Worm (Caenorhabditis elegans) whole organism, late embryonic: Measurements from ENCODE around the gene T08D10.5.

Experiments
- Y22D7AL.16 ChIP-seq: sonication (generic microtip); optimal IDR thresholded peaks from 2 replicates; lab custom pipeline; 2016; ENCODE audit warnings: missing genetic modification characterization, missing compliant biosample characterization
- ama-1 ChIP-seq: fragments of 150-350 bp; optimal IDR thresholded peaks from 2 replicates; lab custom pipeline; 2014
- ceh-18 ChIP-seq: sonication (generic microtip); optimal IDR thresholded peaks from 2 replicates; lab custom pipeline; 2016; ENCODE audit warnings: missing genetic modification characterization, missing compliant biosample characterization
- ceh-19 ChIP-seq: fragments of 200-800 bp; sonication (Bioruptor generic); optimal IDR thresholded peaks from 2 replicates; lab custom pipeline; 2018; ENCODE audit warnings: mild to moderate bottlenecking, missing genetic modification characterization, missing compliant biosample characterization
- ceh-22 ChIP-seq: sonication (generic microtip); optimal IDR thresholded peaks from 2 replicates; lab custom pipeline; 2017; ENCODE audit warnings: missing biosample characterization, missing genetic modification characterization
- ceh-30 ChIP-seq: fragments of 150-350 bp; optimal IDR thresholded peaks from 2 replicates; lab custom pipeline; 2014; ENCODE audit warnings: missing biosample characterization, missing genetic modification characterization
- ceh-31 ChIP-seq: sonication (generic microtip); optimal IDR thresholded peaks from 2 replicates; lab custom pipeline; 2016; ENCODE audit warnings: missing genetic modification characterization, missing compliant biosample characterization
- elt-4 ChIP-seq: sonication (generic microtip); optimal IDR thresholded peaks from 2 replicates; lab custom pipeline; 2016; ENCODE audit warnings: missing genetic modification characterization, missing compliant biosample characterization
- ets-4 ChIP-seq: sonication (generic microtip); optimal IDR thresholded peaks from 2 replicates; lab custom pipeline; 2016; ENCODE audit warnings: missing genetic modification characterization, missing compliant biosample characterization
- hlh-8 ChIP-seq: sonication (generic microtip); optimal IDR thresholded peaks from 2 replicates; lab custom pipeline; 2016; ENCODE audit warnings: missing genotype, missing genetic modification characterization, missing compliant biosample characterization
- lim-6 ChIP-seq: sonication (generic microtip); optimal IDR thresholded peaks from 2 replicates; lab custom pipeline; 2016; ENCODE audit warnings: missing genetic modification characterization, missing compliant biosample characterization
- pax-1 ChIP-seq: fragments of 150-350 bp; optimal IDR thresholded peaks from 2 replicates; lab custom pipeline; 2014; ENCODE audit warnings: missing biosample characterization, missing genetic modification characterization
- pha-4 ChIP-seq: fragments of 150-350 bp; optimal IDR thresholded peaks from 2 replicates; lab custom pipeline; 2018; ENCODE audit warnings: missing biosample characterization, missing genetic modification reagents, missing genetic modification characterization
- pros-1 ChIP-seq: fragments of 150-350 bp; optimal IDR thresholded peaks from 2 replicates; lab custom pipeline; 2014; ENCODE audit warnings: missing biosample characterization, missing genetic modification reagents, missing genetic modification characterization
- ref-2 ChIP-seq: sonication (generic microtip); optimal IDR thresholded peaks from 2 replicates; lab custom pipeline; 2016; ENCODE audit warnings: missing genetic modification characterization, missing compliant biosample characterization
- sdc-2 ChIP-seq: sonication (generic microtip); optimal IDR thresholded peaks from 2 replicates; lab custom pipeline; 2016; ENCODE audit warnings: missing genotype, missing genetic modification characterization, missing compliant biosample characterization
- syd-9 ChIP-seq: sonication (generic microtip); optimal IDR thresholded peaks from 2 replicates; lab custom pipeline; 2016; ENCODE audit warnings: mild to moderate bottlenecking, missing genetic modification characterization, moderate library complexity, missing compliant biosample characterization
- tbx-2 ChIP-seq: sonication (generic microtip); optimal IDR thresholded peaks from 2 replicates; lab custom pipeline; 2016; ENCODE audit warnings: missing genetic modification characterization, missing compliant biosample characterization

Gene T08D10.5

DNA sequence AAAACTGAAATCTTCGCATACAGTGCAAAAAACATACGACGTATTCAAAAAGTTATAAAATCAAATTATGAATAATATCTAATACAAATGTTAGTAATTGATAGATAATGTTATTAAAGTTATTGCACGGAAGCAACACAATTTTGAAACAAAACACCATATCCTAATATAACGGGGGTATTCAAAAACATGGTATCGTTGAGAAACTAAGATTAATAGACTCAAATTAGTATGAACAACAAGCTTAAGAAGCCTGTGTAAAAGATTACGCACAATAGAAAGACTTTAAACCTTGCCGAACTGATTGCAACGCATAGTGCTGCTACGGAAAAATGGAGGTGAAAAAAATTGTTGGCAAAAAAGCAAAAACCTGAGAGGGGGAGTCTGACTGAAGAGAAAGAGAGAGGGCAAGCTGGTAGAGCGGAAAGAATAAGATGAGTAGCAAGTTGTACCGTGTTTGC, 48.2 kb downstream of the T08D10.5 start, which contains the start of gene sma-5:
Gene sma-5, minus strand, starts transcription at position 51 of the 461 bp plus-strand sequence.
- TF ChIP-seq pax-1 (tag; lab: Kevin White, UChicago) = peak; percentile 39
- TF ChIP-seq sdc-2 (tag; lab: Kevin White, UChicago) = no peak
- no peak for TF ChIP-seq ceh-19 (GFP tag; lab: Kevin White, UChicago)
- no peak for TF ChIP-seq syd-9 (tag; lab: Kevin White, UChicago)

DNA sequence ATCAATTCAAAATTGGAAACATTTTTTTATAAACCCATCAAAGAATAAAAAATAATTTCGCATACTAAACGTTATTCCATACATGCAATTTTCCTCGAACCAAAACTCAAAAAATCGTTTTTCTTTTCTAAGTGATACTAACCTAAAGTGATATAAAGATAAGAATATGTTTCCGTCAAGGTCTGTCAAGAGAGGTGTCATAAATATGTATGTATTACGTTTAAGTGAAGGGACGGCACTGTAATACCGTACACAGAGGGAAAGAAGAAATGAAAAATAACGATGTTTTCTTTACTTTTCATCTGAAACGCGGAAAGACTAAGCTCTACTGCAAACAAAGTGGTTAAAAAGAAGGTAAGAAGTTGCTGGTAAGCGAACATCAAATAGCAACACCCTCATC, 49.1 kb downstream of the T08D10.5 start:
- TF ChIP-seq ceh-18 (no peak), ets-4 (tag; lab: Kevin White, UChicago) (no peak), elt-4 (tag; lab: Kevin White, UChicago) (no peak), ceh-22 (tag; lab: Kevin White, UChicago) (no peak), ceh-31 (no peak), pros-1 (tag; lab: Kevin White, UChicago) (no peak), pha-4 (no peak), hlh-8 (tag; lab: Kevin White, UChicago) (no peak), Y22D7AL.16 (tag; lab: Kevin White, UChicago) (no peak), tbx-2 (tag; lab: Kevin White, UChicago) (no peak), lim-6 (tag; lab: Kevin White, UChicago) (no peak), ama-1 (lab: Kevin White, UChicago) (no peak)
- TF ChIP-seq, all 69 proteins: peak for 0

DNA sequence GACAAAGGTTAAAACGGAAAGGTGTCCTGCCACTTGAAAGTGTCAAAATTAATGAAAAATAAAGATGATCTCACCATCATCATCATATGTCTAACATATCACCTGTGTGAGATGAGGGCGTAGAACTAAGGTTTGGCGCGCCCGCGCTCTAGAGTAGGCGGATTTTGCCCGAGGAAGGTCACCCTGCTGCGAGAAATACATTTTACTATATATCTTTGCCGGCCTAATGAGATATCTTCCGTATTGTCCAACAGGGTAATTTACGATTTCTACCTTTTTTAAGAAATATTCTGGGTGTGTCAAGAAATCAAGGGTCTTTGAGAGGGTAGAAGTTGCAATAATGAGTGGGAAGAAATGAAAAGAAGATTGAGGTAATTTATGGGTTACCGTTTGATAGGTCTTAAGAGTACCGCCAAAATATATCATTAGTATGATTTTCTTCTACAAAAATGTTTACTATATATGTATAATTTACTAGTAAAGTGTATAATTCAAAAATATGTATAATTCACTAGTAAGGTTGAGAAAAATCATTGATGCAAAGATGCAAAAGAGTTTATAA, 50.6 kb downstream of the T08D10.5 start:
- TF ChIP-seq ceh-30 (tag; lab: Kevin White, UChicago) (no peak), ref-2 (tag; lab: Kevin White, UChicago) (peak; percentile 53)
